Worm (Caenorhabditis elegans) whole organism, early embryonic: ENCODE results near the gene Y37E11B.1.

Experiments used
- F13C5.2 ChIP-seq: sonication (generic microtip); optimal IDR thresholded peaks from 2 replicates; lab custom pipeline; 2017; ENCODE audit warnings: mild to moderate bottlenecking, missing genetic modification characterization, inconsistent platforms, missing compliant biosample characterization
- aly-1 ChIP-seq: sonication (generic microtip); optimal IDR thresholded peaks from 2 replicates; lab custom pipeline; 2016; ENCODE audit warnings: missing genetic modification characterization, missing compliant biosample characterization
- ama-1 ChIP-seq: fragments of 150-350 bp; optimal IDR thresholded peaks from 2 replicates; lab custom pipeline; 2014
- ceh-36 ChIP-seq: sonication (generic microtip); optimal IDR thresholded peaks from 2 replicates; lab custom pipeline; 2016; ENCODE audit warnings: missing genetic modification characterization, inconsistent platforms, missing compliant biosample characterization
- ets-7 ChIP-seq: sonication (generic microtip); optimal IDR thresholded peaks from 2 replicates; lab custom pipeline; 2016; ENCODE audit warnings: missing genotype, missing genetic modification characterization, missing compliant biosample characterization
- flt-1 ChIP-seq: fragments of 200-800 bp; sonication (Bioruptor generic); IDR thresholded peaks from 2 replicates; pipeline ENCODE4 v1.3.6; 2022; ENCODE audit warnings: missing genetic modification characterization, missing compliant biosample characterization
- hmbx-1 ChIP-seq: sonication (generic microtip); optimal IDR thresholded peaks from 2 replicates; lab custom pipeline; 2016; ENCODE audit warnings: mild to moderate bottlenecking, missing genetic modification characterization, missing compliant biosample characterization
- hmg-4 ChIP-seq: fragments of 200-800 bp; sonication (Bioruptor generic); optimal IDR thresholded peaks from 2 replicates; lab custom pipeline; 2018; ENCODE audit warnings: mild to moderate bottlenecking, missing genetic modification characterization, missing compliant biosample characterization
- hnd-1 ChIP-seq: sonication (generic microtip); optimal IDR thresholded peaks from 2 replicates; lab custom pipeline; 2016; ENCODE audit warnings: missing genetic modification characterization, missing compliant biosample characterization
- pes-1 ChIP-seq: fragments of 200-800 bp; sonication (Bioruptor generic); IDR thresholded peaks from 2 replicates; pipeline ENCODE4 v1.3.6; 2022; ENCODE audit warnings: missing genetic modification reagents, missing genetic modification characterization, missing compliant biosample characterization
- scrt-1 ChIP-seq: fragments of 200-800 bp; sonication (Bioruptor generic); IDR thresholded peaks from 2 replicates; pipeline ENCODE4 v1.3.6; 2022; ENCODE audit warnings: missing genetic modification characterization, missing compliant biosample characterization
- sea-1 ChIP-seq: fragments of 200-800 bp; sonication (Bioruptor generic); conservative IDR thresholded peaks from 2 replicates; pipeline ENCODE4 v1.3.6; 2022; ENCODE audit warnings: missing genetic modification characterization, missing compliant biosample characterization
- tbx-37 ChIP-seq: fragments of 200-800 bp; sonication (Bioruptor generic); conservative IDR thresholded peaks from 2 replicates; pipeline ENCODE4 v1.3.6; 2022; ENCODE audit warnings: missing genetic modification reagents, missing genetic modification characterization, missing compliant biosample characterization
- tra-4 ChIP-seq: sonication (generic microtip); optimal IDR thresholded peaks from 2 replicates; lab custom pipeline; 2017; ENCODE audit warnings: missing genetic modification characterization, missing compliant biosample characterization

DNA sequence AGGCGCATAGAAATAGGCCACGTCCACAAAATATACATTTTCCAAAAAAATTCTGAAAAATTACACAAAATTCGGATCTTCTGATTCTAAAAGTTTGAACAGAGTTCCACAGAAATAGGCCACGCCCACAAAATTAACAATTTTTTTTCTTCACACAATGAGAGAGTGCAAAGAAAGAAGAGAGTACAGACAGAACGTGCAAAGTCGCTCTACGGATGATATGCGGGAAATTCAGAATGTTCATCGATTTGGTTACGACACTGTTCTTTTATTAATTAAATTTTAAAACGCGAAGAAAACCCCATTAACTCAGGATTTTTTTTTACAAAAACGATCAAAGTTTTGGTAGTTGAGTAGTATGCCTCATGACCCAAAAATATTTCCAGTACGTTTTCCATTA lies 46.4 kb upstream of the Y37E11B.1 start:
- TF ChIP-seq scrt-1 (GFP tag; lab: Robert Waterston, UW) (no peak), tbx-37 (no peak), pes-1 (GFP tag; lab: Robert Waterston, UW) (no peak), hmbx-1 (no peak), hnd-1 (tag; lab: Kevin White, UChicago) (no peak), ama-1 (no peak), F13C5.2 (tag; lab: Kevin White, UChicago) (no peak), hmg-4 (GFP tag; lab: Kevin White, UChicago) (no peak), sea-1 (GFP tag; lab: Robert Waterston, UW) (no peak), ets-7 (tag; lab: Kevin White, UChicago) (no peak), flt-1 (GFP tag; lab: Robert Waterston, UW) (no peak), ceh-36 (tag; lab: Kevin White, UChicago) (no peak), aly-1 (tag; lab: Kevin White, UChicago) (no peak), tra-4 (tag; lab: Kevin White, UChicago) (no peak)
